Fruit fly (Drosophila melanogaster): ENCODE data around the gene mRpL39.

mRpL39 gene

dm6 chr3L:14969171-14969570 lies 30.3 kb downstream of the mRpL39 start, which contains the start of gene Tom:
TSS of gene Tom (plus strand) at chr3L:14969344.
- TF ChIP-seq CG8478 (optimal IDR thresholded peaks at IDR 0.05) (no peak), CTCF (optimal IDR thresholded peaks at IDR 0.05) (no peak)

DNA sequence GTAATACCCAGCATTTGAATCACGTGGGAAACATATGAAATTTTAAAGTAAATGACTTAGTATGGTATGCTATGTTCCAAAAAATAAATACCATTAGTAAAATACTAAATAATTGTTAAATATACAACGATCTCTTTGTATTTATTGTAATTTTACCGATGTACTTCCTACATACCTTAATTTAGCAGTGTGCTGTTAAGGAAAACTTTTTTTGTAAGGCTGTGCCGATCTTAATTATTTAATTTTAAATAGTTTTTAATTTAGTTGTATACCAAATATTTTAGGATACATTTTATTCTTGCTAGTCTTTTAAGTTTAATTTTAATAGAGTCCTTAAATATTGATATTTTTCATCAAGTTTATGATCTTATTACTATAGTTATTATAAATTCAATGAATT lies 30.9 kb downstream of the mRpL39 start:
- no peak for TF ChIP-seq CG8478 (optimal IDR thresholded peaks at IDR 0.05)
- TF ChIP-seq CTCF (optimal IDR thresholded peaks at IDR 0.05): no peak

- TF ChIP-seq CTCF (optimal IDR thresholded peaks at IDR 0.05) (no peak), CG8478 (optimal IDR thresholded peaks at IDR 0.05) (no peak)
Measured at dm6 chr3L:14967691-14968538, 31.6 kb downstream of the mRpL39 start.

DNA sequence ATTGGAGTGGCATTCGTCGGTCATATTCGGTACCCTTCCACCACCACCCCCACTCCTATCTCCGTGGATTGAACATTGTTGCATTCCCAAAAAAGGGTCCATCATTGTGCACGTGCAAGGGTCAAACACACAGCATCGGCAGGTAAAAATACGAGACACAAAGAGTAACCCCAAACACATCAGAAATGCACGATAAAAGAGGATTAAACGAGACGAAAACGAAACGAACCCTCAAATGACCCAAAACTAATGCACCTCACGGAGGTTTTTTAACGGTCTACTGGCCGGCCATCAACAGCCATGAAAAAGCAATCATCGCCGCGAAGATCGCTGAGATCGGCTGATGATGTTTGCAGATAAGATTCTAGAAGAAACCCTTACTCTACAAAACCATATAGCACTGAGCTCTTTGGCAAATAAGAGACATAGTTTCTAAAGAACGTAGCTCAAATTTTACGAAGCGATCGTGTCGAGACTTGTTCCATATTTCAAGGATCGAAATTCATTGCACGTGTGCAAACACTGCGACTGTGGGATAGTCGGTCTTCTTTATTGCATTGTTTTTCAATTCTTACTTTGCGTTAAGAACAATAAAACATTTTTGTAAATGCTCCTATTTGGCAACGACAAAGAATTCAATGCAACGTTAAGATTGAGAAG lies 33.1 kb downstream of the mRpL39 start:
- no peak for TF ChIP-seq CG8478 (optimal IDR thresholded peaks at IDR 0.05)
- TF ChIP-seq CTCF (optimal IDR thresholded peaks at IDR 0.05): no peak

DNA sequence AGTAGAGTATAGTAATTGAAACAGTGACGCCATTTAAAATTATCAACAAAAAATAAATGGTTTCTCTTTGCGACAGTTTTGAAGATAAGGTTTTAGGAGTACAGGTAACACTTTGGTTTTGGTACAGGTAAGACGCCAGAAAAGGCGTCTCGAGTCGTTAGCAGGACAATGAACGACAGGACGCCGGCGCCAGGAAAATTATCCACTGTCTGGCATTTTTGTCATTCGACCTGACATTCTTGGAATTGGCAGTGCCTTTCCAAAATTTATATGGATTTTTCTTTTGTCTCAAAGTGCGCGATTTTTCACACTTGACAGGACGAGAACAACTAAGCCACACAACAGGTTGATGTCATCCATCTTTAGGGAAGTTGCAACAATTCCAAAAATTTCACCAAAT lies 34.6 kb downstream of the mRpL39 start:
- TF ChIP-seq CTCF (optimal IDR thresholded peaks at IDR 0.05) (no peak), CG8478 (optimal IDR thresholded peaks at IDR 0.05) (no peak)

DNA sequence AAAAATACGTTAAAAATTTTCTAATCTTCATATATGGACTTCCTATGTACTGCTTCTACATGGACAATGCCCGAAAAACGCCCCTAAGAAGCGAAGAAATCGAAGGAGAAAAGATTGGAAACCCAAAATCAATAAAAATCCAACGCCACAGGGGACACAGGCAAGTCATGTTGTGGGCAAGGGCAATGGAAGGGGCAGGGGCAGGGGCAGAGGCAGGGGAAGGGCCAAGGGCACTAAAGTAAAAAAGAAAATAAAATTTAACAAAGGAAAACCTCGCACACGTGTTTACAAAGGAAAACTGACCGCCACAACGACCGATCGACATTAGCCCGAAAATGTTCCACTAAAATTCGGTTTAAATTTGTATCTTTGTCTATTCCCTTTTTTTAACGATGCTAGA lies 36.7 kb downstream of the mRpL39 start:
- TF ChIP-seq CG8478 (optimal IDR thresholded peaks at IDR 0.05): no peak
- no peak for TF ChIP-seq CTCF (optimal IDR thresholded peaks at IDR 0.05)

dm6 chr3L:14961027-14961426 lies 38.4 kb downstream of the mRpL39 start:
- TF ChIP-seq CG8478 (optimal IDR thresholded peaks at IDR 0.05) (no peak), CTCF (optimal IDR thresholded peaks at IDR 0.05) (no peak)

DNA sequence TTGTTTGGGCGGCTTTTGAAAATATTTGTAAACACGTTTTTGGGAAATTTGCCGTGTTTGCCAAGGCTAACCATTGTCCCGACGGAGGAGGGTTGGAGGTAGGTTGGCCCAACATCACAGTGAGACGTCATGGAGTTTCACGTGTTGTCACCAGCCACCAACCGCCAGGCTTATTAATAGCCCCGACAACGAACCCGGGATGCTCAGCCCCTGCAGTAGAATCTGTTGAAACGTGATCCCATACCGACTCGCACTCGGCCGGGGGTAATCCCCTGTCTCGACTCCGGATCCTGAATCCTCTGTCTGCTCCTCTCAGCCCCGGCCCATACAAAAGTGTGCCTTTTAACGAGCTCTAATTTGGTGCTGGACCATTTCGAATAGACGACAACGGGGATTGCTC lies 38.9 kb downstream of the mRpL39 start:
- TF ChIP-seq CG8478 (optimal IDR thresholded peaks at IDR 0.05): no peak
- no peak for TF ChIP-seq CTCF (optimal IDR thresholded peaks at IDR 0.05)

DNA sequence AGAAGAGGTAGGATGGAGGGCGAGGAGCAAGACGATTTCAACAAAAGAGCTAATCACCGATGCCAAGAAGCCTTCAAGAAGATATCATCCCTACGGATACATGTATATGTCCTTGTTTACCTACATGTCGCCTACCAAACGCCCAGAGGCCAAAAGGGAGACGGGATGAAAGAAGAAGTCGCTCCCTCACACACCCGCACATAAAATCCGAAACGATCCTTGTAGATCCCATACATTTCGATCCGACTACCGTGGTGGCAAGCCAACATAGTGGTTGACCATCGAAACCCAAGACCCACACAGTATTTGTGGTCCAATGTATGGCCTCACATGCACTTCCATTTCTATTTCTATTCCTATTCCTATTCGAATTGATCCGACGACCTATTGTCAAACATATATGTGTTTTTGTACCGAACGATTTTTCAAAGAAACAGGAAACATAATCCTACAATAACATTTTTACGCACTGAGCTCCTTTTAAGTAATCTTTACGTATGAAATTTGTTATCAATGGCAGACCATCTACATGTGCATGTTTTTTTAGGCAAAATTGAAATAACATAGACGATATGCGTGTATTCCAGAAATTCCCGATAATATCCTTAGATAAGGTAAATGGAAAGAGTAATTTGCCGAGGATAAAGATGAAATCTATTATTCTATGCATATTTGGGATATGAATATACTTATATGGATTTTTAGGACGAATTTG lies 40.7 kb downstream of the mRpL39 start:
- no peak for TF ChIP-seq CTCF (optimal IDR thresholded peaks at IDR 0.05)
- no peak for TF ChIP-seq CG8478 (optimal IDR thresholded peaks at IDR 0.05)

DNA sequence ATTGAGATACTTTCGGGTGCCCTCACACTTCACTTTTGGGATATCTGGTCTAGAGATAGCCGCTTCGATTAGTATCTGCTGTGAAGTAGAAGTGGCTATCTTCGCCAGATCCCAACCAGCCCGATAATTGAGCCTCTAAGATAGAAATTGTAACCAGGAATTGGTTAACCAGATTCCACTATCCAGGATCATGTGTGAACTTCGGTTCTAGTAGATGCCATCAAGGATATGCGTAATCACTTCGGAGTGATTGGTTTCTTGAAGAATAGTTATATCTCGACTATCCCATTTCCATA lies 42.5 kb downstream of the mRpL39 start:
- TF ChIP-seq CTCF (optimal IDR thresholded peaks at IDR 0.05) (no peak), CG8478 (optimal IDR thresholded peaks at IDR 0.05) (no peak)

DNA sequence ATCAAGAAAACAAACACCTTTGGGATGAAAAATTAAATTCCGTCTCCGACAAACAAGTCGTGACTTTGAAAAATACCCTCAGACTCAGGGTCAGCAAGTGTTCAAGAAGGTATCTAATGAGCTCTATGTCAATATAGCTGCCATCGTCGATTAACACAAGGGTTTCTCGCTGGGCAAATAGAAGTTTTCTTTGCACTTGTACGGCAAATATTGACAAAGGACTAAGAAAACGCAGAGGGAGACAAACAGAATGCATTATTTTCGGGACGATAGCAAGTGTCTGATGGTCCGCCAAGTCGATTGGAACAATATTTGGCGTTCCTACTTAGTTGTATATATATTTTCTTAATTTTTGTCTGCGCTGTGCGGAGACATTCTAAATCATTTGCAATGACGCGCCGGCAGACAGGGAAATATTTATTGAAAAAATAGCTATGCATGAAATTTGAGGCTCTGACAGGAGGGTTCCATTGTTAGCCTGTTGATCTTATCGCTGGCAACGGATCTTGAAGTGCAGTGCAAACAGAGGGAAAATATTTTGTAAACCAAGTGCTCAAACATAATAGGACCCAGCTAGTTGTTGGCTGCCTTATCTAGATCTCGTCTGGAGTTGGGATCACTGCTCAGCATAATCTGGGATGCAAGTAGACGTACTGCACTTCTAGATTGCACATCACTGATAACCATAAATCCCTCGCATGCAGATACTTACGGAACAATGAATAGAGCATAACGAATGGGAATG lies 43.0 kb downstream of the mRpL39 start:
- TF ChIP-seq CTCF (optimal IDR thresholded peaks at IDR 0.05): no peak
- no peak for TF ChIP-seq CG8478 (optimal IDR thresholded peaks at IDR 0.05)

- TF ChIP-seq CG8478 (optimal IDR thresholded peaks at IDR 0.05): no peak
- no peak for TF ChIP-seq CTCF (optimal IDR thresholded peaks at IDR 0.05)
Measured at dm6 chr3L:14952858-14953669, 46.4 kb downstream of the mRpL39 start.

dm6 chr3L:14949943-14950342 lies 49.5 kb downstream of the mRpL39 start:
- TF ChIP-seq CTCF (optimal IDR thresholded peaks at IDR 0.05) (no peak), CG8478 (optimal IDR thresholded peaks at IDR 0.05) (no peak)

All from S2 (cell line).